Fruit fly (Drosophila melanogaster): ENCODE measurements around the gene sev.

Gene sev

DNA sequence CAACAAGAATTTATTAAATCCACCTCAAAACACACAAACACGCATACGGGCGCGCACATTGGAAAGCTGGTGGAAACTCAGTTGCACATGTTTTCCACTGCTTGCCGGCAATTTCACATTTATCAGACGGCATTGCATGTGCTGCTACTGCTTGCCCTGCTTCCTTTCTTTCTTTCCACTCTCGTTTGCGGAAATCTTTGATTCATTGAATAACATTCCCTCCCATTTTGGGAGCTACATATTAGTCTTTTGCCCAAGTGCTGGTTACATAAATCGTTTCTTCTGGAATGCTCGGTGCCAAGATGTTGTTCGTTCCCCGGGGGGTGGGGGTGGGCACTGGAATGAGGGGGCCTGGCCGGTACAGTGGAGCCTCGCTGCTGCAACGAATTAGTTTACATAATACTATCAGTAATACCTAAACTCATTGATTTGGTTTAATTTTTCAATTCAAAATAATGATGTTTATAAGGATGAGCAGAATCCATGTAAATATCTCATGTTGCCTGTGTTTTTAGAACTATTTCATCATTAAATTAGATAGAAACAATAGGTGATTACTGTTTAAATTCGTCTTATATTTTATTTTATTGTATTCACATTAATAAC lies 22.8 kb upstream of the sev start (continued):
- TF ChIP-seq grau (tag; optimal IDR thresholded peaks at IDR 0.05) (peak; percentile 92), B-H1 (GFP tag; IDR thresholded peaks at IDR 0.05) (no peak), Dp (GFP tag; optimal IDR thresholded peaks at IDR 0.05) (no peak), Side (GFP tag; optimal IDR thresholded peaks at IDR 0.05) (no peak), dm (GFP tag; optimal IDR thresholded peaks at IDR 0.05) (peak; percentile 80), sens (GFP tag) (peak; percentile 75), fd102C (GFP tag; optimal IDR thresholded peaks at IDR 0.05) (no peak), crol (GFP tag; IDR thresholded peaks at IDR 0.05) (0 out of 2 replicates have a peak, but pooled peaks have one; percentile 16), Xrp1 (GFP tag; IDR thresholded peaks at IDR 0.05) (no peak), Stat92E (GFP tag; optimal IDR thresholded peaks at IDR 0.05) (no peak), tup (GFP tag; optimal IDR thresholded peaks at IDR 0.05) (no peak), sisA (GFP tag; IDR thresholded peaks at IDR 0.05) (0 out of 2 replicates have a peak, but pooled peaks have one; percentile 20), Chrac-16 (GFP tag; optimal IDR thresholded peaks at IDR 0.05) (no peak), NfI (GFP tag; optimal IDR thresholded peaks at IDR 0.05) (no peak), slbo (GFP tag; IDR thresholded peaks at IDR 0.05) (0 out of 2 replicates have a peak, but pooled peaks have one; percentile 7), abd-A (tag; optimal IDR thresholded peaks at IDR 0.05) (no peak), CG14014 (GFP tag; IDR thresholded peaks at IDR 0.05) (peak; percentile 19; the same call in 1 of the 2 replicates), CG10267 (tag; optimal IDR thresholded peaks at IDR 0.05) (no peak), Nf-YC (tag; optimal IDR thresholded peaks at IDR 0.05) (no peak), CG5953 (GFP tag; IDR thresholded peaks at IDR 0.05) (no peak), zen (tag; optimal IDR thresholded peaks at IDR 0.05) (no peak), bigmax (GFP tag; optimal IDR thresholded peaks at IDR 0.05) (no peak), CG15696 (tag; optimal IDR thresholded peaks at IDR 0.05) (no peak), sob (GFP tag; IDR thresholded peaks at IDR 0.05) (no peak), Aef1 (GFP tag; IDR thresholded peaks at IDR 0.05) (no peak), odd (GFP tag; optimal IDR thresholded peaks at IDR 0.05) (no peak), CG16815 (GFP tag; optimal IDR thresholded peaks at IDR 0.05) (no peak), ATbp (GFP tag; optimal IDR thresholded peaks at IDR 0.05) (no peak), sna (GFP tag; IDR thresholded peaks at IDR 0.05; ENCODE audit: partially characterized antibody) (no peak), HLH3B (GFP tag; IDR thresholded peaks at IDR 0.05) (peak; percentile 45), ems (GFP tag; optimal IDR thresholded peaks at IDR 0.05) (no peak), Gug (GFP tag; IDR thresholded peaks at IDR 0.05) (peak; percentile 12; the same call in 1 of the 4 replicates), CG17802 (tag; optimal IDR thresholded peaks at IDR 0.05) (no peak), CG2120 (GFP tag; optimal IDR thresholded peaks at IDR 0.05) (peak; percentile 30), CG10654 (GFP tag; optimal IDR thresholded peaks at IDR 0.05) (no peak), CG9817 (tag; optimal IDR thresholded peaks at IDR 0.05) (peak; percentile 6), CG31224 (GFP tag; IDR thresholded peaks at IDR 0.05) (no peak), knrl (GFP tag; IDR thresholded peaks at IDR 0.05; ENCODE audit: partially characterized antibody) (no peak), insv (GFP tag; optimal IDR thresholded peaks at IDR 0.05) (peak in 1 of 2 experiments; percentile 89), unc-4 (GFP tag; IDR thresholded peaks at IDR 0.05; ENCODE audit: partially characterized antibody) (no peak), eve (GFP tag; optimal IDR thresholded peaks at IDR 0.05) (no peak), Lpt (GFP tag; optimal IDR thresholded peaks at IDR 0.05) (no peak), trh (GFP tag; optimal IDR thresholded peaks at IDR 0.05) (no peak), CG30020 (tag; optimal IDR thresholded peaks at IDR 0.05) (no peak), Hmx (GFP tag; optimal IDR thresholded peaks at IDR 0.05) (no peak), CG1647 (GFP tag; optimal IDR thresholded peaks at IDR 0.05) (no peak), Fer1 (GFP tag; optimal IDR thresholded peaks at IDR 0.05) (no peak), usp (GFP tag; optimal IDR thresholded peaks at IDR 0.05) (no peak), ci (GFP tag; IDR thresholded peaks at IDR 0.05) (0 out of 3 replicates have a peak, but pooled peaks have one; percentile 7), Doc2 (GFP tag; IDR thresholded peaks at IDR 0.05) (no peak), esg (GFP tag; conservative IDR thresholded peaks at IDR 0.05) (0 out of 2 replicates have a peak, but pooled peaks have one; percentile 17)
